Fruit fly (Drosophila melanogaster): ENCODE data around the gene CycK.

dm6 chr2L:22107204-22107603, 22.7 kb downstream of the CycK start, which contains the start of gene CG10834:
- TF ChIP-seq usp (GFP tag; optimal IDR thresholded peaks at IDR 0.05) = no peak
- no peak for TF ChIP-seq psq (optimal IDR thresholded peaks at IDR 0.05)
- no peak for TF ChIP-seq CG8478 (optimal IDR thresholded peaks at IDR 0.05)
- no peak for TF ChIP-seq pan (optimal IDR thresholded peaks at IDR 0.05)
- TF ChIP-seq EcR (GFP tag; optimal IDR thresholded peaks at IDR 0.05) = no peak
